Worm (Caenorhabditis elegans) whole organism, young adult: ENCODE data around the gene lgc-10.

Experiments used
- B0035.1 ChIP-seq: sonication (generic microtip); optimal IDR thresholded peaks from 2 replicates; lab custom pipeline; 2016; ENCODE audit warnings: missing genetic modification characterization, mild to moderate bottlenecking, missing compliant biosample characterization, missing genotype, missing genetic modification reagents
- B0336.3 ChIP-seq: fragments of 200-800 bp; sonication (Bioruptor generic); IDR thresholded peaks from 2 replicates; pipeline ENCODE4 v1.3.6; 2022; ENCODE audit warnings: missing genetic modification characterization, missing compliant biosample characterization
- C17E4.6 ChIP-seq: fragments of 200-800 bp; sonication (Bioruptor generic); IDR thresholded peaks from 2 replicates; pipeline ENCODE4 v1.3.6; 2022; ENCODE audit warnings: missing genetic modification reagents, missing genetic modification characterization, missing compliant biosample characterization
- D2030.7 ChIP-seq: fragments of 200-800 bp; sonication (Bioruptor generic); IDR thresholded peaks from 2 replicates; pipeline ENCODE4 v1.3.6; 2022; ENCODE audit warnings: missing genetic modification reagents, missing genetic modification characterization, missing compliant biosample characterization
- F33H1.4 ChIP-seq: fragments of 200-800 bp; sonication (Bioruptor generic); IDR thresholded peaks from 2 replicates; pipeline ENCODE4 v1.3.6; 2022; ENCODE audit warnings: missing genetic modification reagents, missing genetic modification characterization, missing compliant biosample characterization
- F49E8.2 ChIP-seq: sonication (generic microtip); optimal IDR thresholded peaks from 3 replicates; lab custom pipeline; 2017; ENCODE audit warnings: missing genetic modification characterization, mild to moderate bottlenecking, missing compliant biosample characterization, antibody characterized with exemption, moderate library complexity; ENCODE audit not compliant: insufficient read depth
- F55B11.4 ChIP-seq: sonication (generic microtip); optimal IDR thresholded peaks from 2 replicates; lab custom pipeline; 2016; ENCODE audit warnings: missing compliant biosample characterization, missing genetic modification characterization, borderline replicate concordance; ENCODE audit not compliant: insufficient read depth
- F57C9.4 ChIP-seq: sonication (generic microtip); optimal IDR thresholded peaks from 2 replicates; lab custom pipeline; 2017; ENCODE audit warnings: mild to moderate bottlenecking, missing genetic modification characterization, missing compliant biosample characterization
- Y53G8AR.9 ChIP-seq: fragments of 200-800 bp; sonication (Bioruptor generic); conservative IDR thresholded peaks from 2 replicates; pipeline ENCODE4 v1.3.6; 2022; ENCODE audit warnings: missing genetic modification reagents, missing genetic modification characterization, missing compliant biosample characterization
- Y79H2A.3 ChIP-seq: fragments of 200-800 bp; sonication (Bioruptor generic); conservative IDR thresholded peaks from 2 replicates; pipeline ENCODE4 v1.3.6; 2022; ENCODE audit warnings: missing genetic modification reagents, missing genetic modification characterization, missing compliant biosample characterization
- Y95B8A.8 ChIP-seq: fragments of 200-800 bp; sonication (Bioruptor generic); IDR thresholded peaks from 2 replicates; pipeline ENCODE4 v1.3.6; 2022; ENCODE audit warnings: missing genetic modification reagents, missing genetic modification characterization, missing compliant biosample characterization
- akir-1 ChIP-seq: fragments of 200-800 bp; sonication (Bioruptor generic); optimal IDR thresholded peaks from 2 replicates; lab custom pipeline; 2018; ENCODE audit warnings: mild to moderate bottlenecking, missing genetic modification characterization, moderate library complexity, missing compliant biosample characterization
- aptf-3 ChIP-seq: fragments of 200-800 bp; sonication (Bioruptor generic); IDR thresholded peaks from 2 replicates; pipeline ENCODE4 v1.3.6; 2022; ENCODE audit warnings: missing genetic modification characterization, missing compliant biosample characterization
- athp-1 ChIP-seq: sonication (generic microtip); optimal IDR thresholded peaks from 2 replicates; lab custom pipeline; 2017; ENCODE audit warnings: mild to moderate bottlenecking, missing genetic modification characterization, missing compliant biosample characterization
- attf-3 ChIP-seq: fragments of 200-800 bp; sonication (Bioruptor generic); conservative IDR thresholded peaks from 2 replicates; pipeline ENCODE4 v1.3.6; 2022; ENCODE audit warnings: missing genetic modification reagents, missing genetic modification characterization, missing compliant biosample characterization
- attf-6 ChIP-seq: fragments of 200-800 bp; sonication (Bioruptor generic); IDR thresholded peaks from 2 replicates; pipeline ENCODE4 v1.3.6; 2022; ENCODE audit warnings: missing genetic modification reagents, missing genetic modification characterization, missing compliant biosample characterization
- cebp-1 ChIP-seq, 2 experiments: fragments of 200-800 bp in 1 of 2; sonication (Bioruptor generic) in 1 of 2; sonication (generic microtip) in 1 of 2; IDR thresholded peaks in 1 of 2; optimal IDR thresholded peaks in 1 of 2; 2 replicates each; pipeline versions ENCODE4 v1.3.6 to Lab custom; 2017 to 2022; ENCODE audit warnings: missing compliant biosample characterization in 2 of 2, missing genetic modification characterization in 2 of 2, mild to moderate bottlenecking in 1 of 2, missing genetic modification reagents in 1 of 2, moderate library complexity in 1 of 2
- cebp-2 ChIP-seq: fragments of 200-800 bp; sonication (Bioruptor generic); IDR thresholded peaks from 2 replicates; pipeline ENCODE4 v1.3.6; 2022; ENCODE audit warnings: missing genetic modification characterization, missing compliant biosample characterization
- ceh-91 ChIP-seq: fragments of 200-800 bp; sonication (Bioruptor generic); IDR thresholded peaks from 2 replicates; pipeline ENCODE4 v1.3.6; 2022; ENCODE audit warnings: missing genetic modification reagents, missing genetic modification characterization, missing compliant biosample characterization
- dox-1 ChIP-seq: fragments of 200-800 bp; sonication (Bioruptor generic); IDR thresholded peaks from 2 replicates; pipeline ENCODE4 v1.3.6; 2022; ENCODE audit warnings: missing genetic modification reagents, missing genetic modification characterization, missing compliant biosample characterization
- dpl-1 ChIP-seq: fragments of 150-350 bp; optimal IDR thresholded peaks from 2 replicates; lab custom pipeline; 2014; ENCODE audit warnings: missing biosample characterization, missing genetic modification reagents, missing genetic modification characterization
- efl-1 ChIP-seq: fragments of 150-350 bp; optimal IDR thresholded peaks from 2 replicates; lab custom pipeline; 2014; ENCODE audit warnings: missing biosample characterization, missing genetic modification reagents, missing genetic modification characterization
- egl-44 ChIP-seq: fragments of 200-800 bp; sonication (Bioruptor generic); IDR thresholded peaks from 2 replicates; pipeline ENCODE4 v1.3.6; 2022; ENCODE audit warnings: missing genetic modification reagents, missing genetic modification characterization, missing compliant biosample characterization
- ekl-4 ChIP-seq: fragments of 200-800 bp; sonication (Bioruptor generic); IDR thresholded peaks from 2 replicates; pipeline ENCODE4 v1.3.6; 2022; ENCODE audit warnings: missing genetic modification reagents, missing genetic modification characterization, missing compliant biosample characterization
- him-1 ChIP-seq: sonication (generic microtip); optimal IDR thresholded peaks from 2 replicates; lab custom pipeline; 2016; ENCODE audit warnings: missing genotype, missing genetic modification reagents, missing genetic modification characterization, missing compliant biosample characterization
- hrde-1 ChIP-seq: sonication (generic microtip); optimal IDR thresholded peaks from 2 replicates; lab custom pipeline; 2016; ENCODE audit warnings: missing genetic modification characterization, mild to moderate bottlenecking, missing compliant biosample characterization, moderate library complexity, missing genotype, missing genetic modification reagents, borderline replicate concordance
- hsf-1 ChIP-seq: fragments of 200-800 bp; sonication (Bioruptor generic); IDR thresholded peaks from 2 replicates; pipeline ENCODE4 v1.3.6; 2022; ENCODE audit warnings: missing genetic modification reagents, missing genetic modification characterization, missing compliant biosample characterization
- lag-1 ChIP-seq: fragments of 200-800 bp; sonication (Bioruptor generic); IDR thresholded peaks from 2 replicates; pipeline ENCODE4 v1.3.6; 2022; ENCODE audit warnings: missing genetic modification reagents, missing genetic modification characterization, missing compliant biosample characterization
- lin-35 ChIP-seq, 3 experiments: fragments of 150-350 bp in 2 of 3; sonication (generic microtip) in 1 of 3; optimal IDR thresholded peaks; 2 replicates each; lab custom pipeline; 2014 to 2018; ENCODE audit warnings: missing biosample characterization in 3 of 3, missing genetic modification characterization in 3 of 3, missing genetic modification reagents in 3 of 3
- lin-54 ChIP-seq: fragments of 200-800 bp; sonication (Bioruptor generic); optimal IDR thresholded peaks from 2 replicates; lab custom pipeline; 2018; ENCODE audit warnings: mild to moderate bottlenecking, missing genetic modification characterization, missing compliant biosample characterization
- lsl-1 ChIP-seq: fragments of 200-800 bp; sonication (Bioruptor generic); optimal IDR thresholded peaks from 2 replicates; lab custom pipeline; 2018; ENCODE audit warnings: mild to moderate bottlenecking, missing genetic modification characterization, moderate library complexity, missing compliant biosample characterization
- madf-8 ChIP-seq: fragments of 200-800 bp; sonication (Bioruptor generic); conservative IDR thresholded peaks from 2 replicates; pipeline ENCODE4 v1.3.6; 2022; ENCODE audit warnings: missing genetic modification reagents, missing genetic modification characterization, missing compliant biosample characterization
- nhr-90 ChIP-seq: sonication (generic microtip); optimal IDR thresholded peaks from 2 replicates; lab custom pipeline; 2016; ENCODE audit warnings: missing genotype, mild to moderate bottlenecking, missing genetic modification characterization, missing compliant biosample characterization
- rcor-1 ChIP-seq: fragments of 200-800 bp; sonication (Bioruptor generic); IDR thresholded peaks from 2 replicates; pipeline ENCODE4 v1.3.6; 2022; ENCODE audit warnings: missing genetic modification reagents, missing genetic modification characterization, missing compliant biosample characterization
- rec-8 ChIP-seq, 2 experiments: sonication (generic microtip); optimal IDR thresholded peaks; 2 replicates each; lab custom pipeline; 2016; ENCODE audit warnings: mild to moderate bottlenecking in 2 of 2, missing genetic modification characterization in 2 of 2, missing genetic modification reagents in 2 of 2, missing genotype in 2 of 2, missing biosample characterization in 1 of 2, missing compliant biosample characterization in 1 of 2, moderate library complexity in 1 of 2
- snpc-1.1 ChIP-seq: sonication (generic microtip); optimal IDR thresholded peaks from 2 replicates; lab custom pipeline; 2017; ENCODE audit warnings: missing genetic modification characterization, mild to moderate bottlenecking, missing compliant biosample characterization, antibody characterized with exemption, moderate library complexity, missing genotype, missing genetic modification reagents; ENCODE audit not compliant: insufficient read depth
- snpc-1.3 ChIP-seq: sonication (generic microtip); optimal IDR thresholded peaks from 2 replicates; lab custom pipeline; 2017; ENCODE audit warnings: missing genetic modification characterization, mild to moderate bottlenecking, missing compliant biosample characterization, antibody characterized with exemption, moderate library complexity, missing genotype, missing genetic modification reagents; ENCODE audit not compliant: insufficient read depth
- snpc-3.4 ChIP-seq: sonication (generic microtip); optimal IDR thresholded peaks from 2 replicates; lab custom pipeline; 2017; ENCODE audit warnings: missing genetic modification characterization, mild to moderate bottlenecking, missing compliant biosample characterization, antibody characterized with exemption, moderate library complexity, missing genotype, missing genetic modification reagents
- snpc-4 ChIP-seq, 5 experiments: fragments of 150-350 bp in 1 of 5; sonication (generic microtip) in 4 of 5; optimal IDR thresholded peaks; 2 replicates each; lab custom pipeline; 2014 to 2018; ENCODE audit warnings: missing genetic modification characterization in 5 of 5, missing biosample characterization in 3 of 5, antibody characterized with exemption in 2 of 5, mild to moderate bottlenecking in 2 of 5, missing compliant biosample characterization in 2 of 5, missing genotype in 2 of 5, moderate library complexity in 2 of 5, missing genetic modification reagents in 1 of 5
- tbp1 ChIP-seq: fragments of 200-800 bp; sonication (Bioruptor generic); optimal IDR thresholded peaks from 2 replicates; lab custom pipeline; 2018; ENCODE audit warnings: mild to moderate bottlenecking, missing genetic modification characterization, missing compliant biosample characterization
- tlf-1 ChIP-seq: fragments of 200-800 bp; sonication (Bioruptor generic); optimal IDR thresholded peaks from 2 replicates; lab custom pipeline; 2018; ENCODE audit warnings: mild to moderate bottlenecking, missing genetic modification characterization, missing compliant biosample characterization
- unc-130 ChIP-seq: sonication (generic microtip); optimal IDR thresholded peaks from 2 replicates; lab custom pipeline; 2016; ENCODE audit warnings: missing genetic modification reagents, missing genetic modification characterization, missing compliant biosample characterization
- ztf-28 ChIP-seq: fragments of 200-800 bp; sonication (Bioruptor generic); IDR thresholded peaks from 2 replicates; pipeline ENCODE4 v1.3.6; 2022; ENCODE audit warnings: missing genetic modification reagents, missing genetic modification characterization, missing compliant biosample characterization

Gene lgc-10

DNA sequence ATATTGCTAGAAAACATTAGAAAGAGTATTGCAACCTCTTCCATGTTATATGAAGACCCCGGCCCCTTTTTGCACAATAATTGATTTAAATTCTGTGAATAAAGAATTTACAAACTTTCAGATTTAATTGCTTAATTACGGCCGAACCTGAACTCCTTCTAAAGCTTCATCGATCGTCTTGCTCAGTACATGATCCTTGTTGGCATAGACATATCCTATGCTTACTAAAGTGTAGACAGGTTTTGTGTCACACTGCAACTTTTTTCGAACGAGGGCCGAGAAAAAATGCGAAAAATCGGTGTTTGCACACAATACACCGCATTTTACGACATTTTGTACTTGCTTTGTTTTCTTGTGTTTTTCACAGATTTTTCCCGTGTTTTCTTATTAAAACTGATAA lies 34.0 kb downstream of the lgc-10 start (continued):
- TF ChIP-seq F33H1.4 (GFP tag; lab: Robert Waterston, UW): peak; percentile 55
- TF ChIP-seq, all 124 proteins: peak for 31; not testable (repeated sequence) for 93

DNA sequence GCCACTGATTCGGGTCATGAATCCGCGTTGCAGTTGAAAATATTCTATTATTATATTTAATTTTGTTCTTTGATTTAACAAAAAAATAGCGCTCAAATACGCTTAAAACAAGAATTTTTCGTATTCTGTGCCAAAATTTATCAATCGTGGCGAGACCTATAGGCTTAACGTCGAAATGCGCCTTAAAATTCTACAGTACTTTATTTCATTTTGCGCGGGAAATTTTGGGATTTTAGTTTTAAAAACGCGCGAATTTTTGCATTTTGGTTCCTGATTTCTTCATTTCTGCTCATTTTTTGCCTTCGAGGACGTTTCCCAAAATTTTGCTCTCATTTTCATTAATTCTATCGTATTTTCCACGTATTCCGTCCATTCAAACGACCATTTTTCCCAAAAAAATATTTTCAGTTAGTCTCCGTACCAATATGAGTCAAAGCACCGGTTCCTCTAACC lies 36.2 kb downstream of the lgc-10 start, which contains the start of gene puf-11:
Gene puf-11, plus strand, starts transcription at position 403 of the 453 bp plus-strand sequence.
- TF ChIP-seq Y53G8AR.9 (GFP tag; lab: Robert Waterston, UW) (0 out of 2 replicates have a peak, but pooled peaks have one; percentile 19), cebp-1 (GFP tag; IDR thresholded peaks at IDR 0.05; lab: Robert Waterston, UW) (no peak), cebp-1 (tag; optimal IDR thresholded peaks at IDR 0.05; lab: Kevin White, UChicago) (no peak), lin-35 (GFP tag; optimal IDR thresholded peaks at IDR 0.05; lab: Kevin White, UChicago) (peak in 1 of 3 experiments; percentile 48), dpl-1 (GFP tag; lab: Kevin White, UChicago) (peak; percentile 91), egl-44 (GFP tag; lab: Robert Waterston, UW) (no peak), F57C9.4 (no peak), akir-1 (GFP tag; lab: Kevin White, UChicago) (no peak), C17E4.6 (GFP tag; lab: Robert Waterston, UW) (peak; percentile 64), ekl-4 (GFP tag; lab: Robert Waterston, UW) (peak; percentile 84), snpc-1.3 (tag; lab: Kevin White, UChicago) (peak; percentile 88), him-1 (tag; lab: Kevin White, UChicago) (peak; percentile 28), F49E8.2 (tag; lab: Kevin White, UChicago) (peak; percentile 73), D2030.7 (GFP tag; lab: Robert Waterston, UW) (peak; percentile 94), lag-1 (no peak), snpc-4 (GFP tag; optimal IDR thresholded peaks at IDR 0.05; lab: Kevin White, UChicago) (peak; percentile 72), snpc-4 (tag; optimal IDR thresholded peaks at IDR 0.05; lab: Kevin White, UChicago) (peak; percentile 44 to 91 (median 88)), attf-3 (GFP tag; lab: Robert Waterston, UW) (peak; percentile 67), madf-8 (GFP tag; lab: Robert Waterston, UW) (peak; percentile 95), B0035.1 (tag; lab: Kevin White, UChicago) (no peak), Y95B8A.8 (GFP tag; lab: Robert Waterston, UW) (peak; percentile 61; the same call in 1 of the 2 replicates), ztf-28 (GFP tag; lab: Robert Waterston, UW) (no peak), lsl-1 (GFP tag; lab: Kevin White, UChicago) (peak; percentile 98), Y79H2A.3 (GFP tag; lab: Robert Waterston, UW) (0 out of 2 replicates have a peak, but pooled peaks have one; percentile 27), ceh-91 (GFP tag; lab: Robert Waterston, UW) (peak; percentile 96), lin-54 (peak; percentile 84), attf-6 (peak; percentile 79; the same call in 1 of the 2 replicates), tlf-1 (peak; percentile 86), snpc-1.1 (tag; lab: Kevin White, UChicago) (peak; percentile 68), B0336.3 (GFP tag; lab: Robert Waterston, UW) (peak; percentile 93), hsf-1 (GFP tag; lab: Robert Waterston, UW) (peak; percentile 83), F33H1.4 (GFP tag; lab: Robert Waterston, UW) (peak; percentile 98), rec-8 (tag; optimal IDR thresholded peaks at IDR 0.05; lab: Kevin White, UChicago) (peak in 1 of 2 experiments; percentile 40), unc-130 (GFP tag; lab: Kevin White, UChicago) (peak; percentile 79), athp-1 (tag; lab: Kevin White, UChicago) (peak; percentile 78), dox-1 (GFP tag; lab: Robert Waterston, UW) (peak; percentile 89), efl-1 (peak; percentile 97), hrde-1 (tag; lab: Kevin White, UChicago) (peak; percentile 86), nhr-90 (tag; lab: Kevin White, UChicago) (no peak), tbp1 (peak; percentile 67), snpc-3.4 (tag; lab: Kevin White, UChicago) (peak; percentile 74), F55B11.4 (tag; lab: Kevin White, UChicago) (no peak), aptf-3 (no peak), cebp-2 (no peak), rcor-1 (GFP tag; lab: Robert Waterston, UW) (peak; percentile 82)
